Fruit fly (Drosophila melanogaster): ENCODE data around the gene CG17193.
A peak's percentile ranks its signal among the peaks of the same experiment; 100 is the strongest.

Gene CG17193

dm6 chr3R:20058960-20059359 is 3.1 kb upstream of the CG17193 start (continued):
- TF ChIP-seq CG6683 (GFP tag; optimal IDR thresholded peaks at IDR 0.05) (no peak), HLHmδ (GFP tag; optimal IDR thresholded peaks at IDR 0.05) (no peak), lola (GFP tag; optimal IDR thresholded peaks at IDR 0.05) (no peak), usp (GFP tag; optimal IDR thresholded peaks at IDR 0.05) (no peak), Ets65A (GFP tag) (peak; percentile 67), ci (GFP tag; IDR thresholded peaks at IDR 0.05) (no peak), crp (GFP tag; optimal IDR thresholded peaks at IDR 0.05) (no peak), Fer1 (GFP tag; optimal IDR thresholded peaks at IDR 0.05) (no peak), Ptx1 (GFP tag; IDR thresholded peaks at IDR 0.05) (0 out of 2 replicates have a peak, but pooled peaks have one; percentile 16), CG17385 (GFP tag; optimal IDR thresholded peaks at IDR 0.05) (no peak), CG42726 (GFP tag; IDR thresholded peaks at IDR 0.05; ENCODE audit: partially characterized antibody) (0 out of 2 replicates have a peak, but pooled peaks have one; percentile 38), amos (GFP tag; IDR thresholded peaks at IDR 0.05; ENCODE audit: partially characterized antibody) (peak; percentile 65), peb (GFP tag; IDR thresholded peaks at IDR 0.05) (no peak), CG7357 (GFP tag; IDR thresholded peaks at IDR 0.05) (no peak), Nf-YA (GFP tag; IDR thresholded peaks at IDR 0.05) (no peak), CkIIα-i1 (GFP tag; IDR thresholded peaks at IDR 0.05) (no peak), Bgb (GFP tag; IDR thresholded peaks at IDR 0.05; ENCODE audit: partially characterized antibody) (peak; percentile 71; the same call in 1 of the 2 replicates), CG10147 (GFP tag; optimal IDR thresholded peaks at IDR 0.05) (no peak), D (optimal IDR thresholded peaks at IDR 0.05) (no peak), D (GFP tag; optimal IDR thresholded peaks at IDR 0.05) (no peak), dmrt11E (tag; optimal IDR thresholded peaks at IDR 0.05) (no peak), CG15696 (tag; optimal IDR thresholded peaks at IDR 0.05) (no peak), CG14014 (GFP tag; IDR thresholded peaks at IDR 0.05) (no peak), CG6272 (GFP tag; IDR thresholded peaks at IDR 0.05) (no peak), dysf (GFP tag; IDR thresholded peaks at IDR 0.05) (no peak), D19B (GFP tag; optimal IDR thresholded peaks at IDR 0.05) (no peak), Drgx (GFP tag; IDR thresholded peaks at IDR 0.05) (no peak), CG1832 (GFP tag; optimal IDR thresholded peaks at IDR 0.05) (no peak), phol (tag; optimal IDR thresholded peaks at IDR 0.05) (no peak), CG8388 (GFP tag; optimal IDR thresholded peaks at IDR 0.05) (no peak), TFAM (GFP tag; optimal IDR thresholded peaks at IDR 0.05) (no peak), gfzf (GFP tag; optimal IDR thresholded peaks at IDR 0.05) (no peak), zf30C (GFP tag; optimal IDR thresholded peaks at IDR 0.05) (no peak), Dll (GFP tag; IDR thresholded peaks at IDR 0.05; ENCODE audit: partially characterized antibody) (no peak), CG9876 (GFP tag; optimal IDR thresholded peaks at IDR 0.05) (no peak), scrt (GFP tag; optimal IDR thresholded peaks at IDR 0.05) (no peak), sna (GFP tag; IDR thresholded peaks at IDR 0.05; ENCODE audit: partially characterized antibody) (no peak), CG15269 (tag; optimal IDR thresholded peaks at IDR 0.05) (no peak), CG18599 (GFP tag; optimal IDR thresholded peaks at IDR 0.05) (no peak), CG3407 (GFP tag; optimal IDR thresholded peaks at IDR 0.05) (no peak), CG14441 (GFP tag; IDR thresholded peaks at IDR 0.05) (no peak), vfl (GFP tag; optimal IDR thresholded peaks at IDR 0.05) (no peak), nmo (GFP tag; optimal IDR thresholded peaks at IDR 0.05) (no peak), Trl (optimal IDR thresholded peaks at IDR 0.05) (no peak), Trl (GFP tag; optimal IDR thresholded peaks at IDR 0.05) (no peak), ems (GFP tag; optimal IDR thresholded peaks at IDR 0.05) (no peak), pita (GFP tag; optimal IDR thresholded peaks at IDR 0.05) (peak; percentile 30), Ssrp (tag; optimal IDR thresholded peaks at IDR 0.05) (no peak), zfh2 (GFP tag; optimal IDR thresholded peaks at IDR 0.05) (no peak), CG3726 (GFP tag; IDR thresholded peaks at IDR 0.05) (no peak; the same call in 2 of the 3 replicates), stwl (tag; optimal IDR thresholded peaks at IDR 0.05) (peak; percentile 47)

Measured in whole organism, embryonic.